Worm (Caenorhabditis elegans) whole organism, early embryonic: ENCODE data around the gene W08E12.6.
"Not testable (repeated sequence)": the region's sequence is repeated elsewhere in the genome, so short reads cannot be mapped to it uniquely, and the experiment has no call there.

Experiments used
- B0310.2 ChIP-seq: sonication (generic microtip); optimal IDR thresholded peaks from 2 replicates; lab custom pipeline; 2016; ENCODE audit warnings: mild to moderate bottlenecking, missing genetic modification characterization, missing compliant biosample characterization
- ama-1 ChIP-seq: fragments of 150-350 bp; optimal IDR thresholded peaks from 2 replicates; lab custom pipeline; 2014
- flt-1 ChIP-seq: fragments of 200-800 bp; sonication (Bioruptor generic); IDR thresholded peaks from 2 replicates; pipeline ENCODE4 v1.3.6; 2022; ENCODE audit warnings: missing genetic modification characterization, missing compliant biosample characterization
- hmg-4 ChIP-seq: fragments of 200-800 bp; sonication (Bioruptor generic); optimal IDR thresholded peaks from 2 replicates; lab custom pipeline; 2018; ENCODE audit warnings: mild to moderate bottlenecking, missing genetic modification characterization, missing compliant biosample characterization
- pes-1 ChIP-seq: fragments of 200-800 bp; sonication (Bioruptor generic); IDR thresholded peaks from 2 replicates; pipeline ENCODE4 v1.3.6; 2022; ENCODE audit warnings: missing genetic modification reagents, missing genetic modification characterization, missing compliant biosample characterization
- tbx-37 ChIP-seq: fragments of 200-800 bp; sonication (Bioruptor generic); conservative IDR thresholded peaks from 2 replicates; pipeline ENCODE4 v1.3.6; 2022; ENCODE audit warnings: missing genetic modification reagents, missing genetic modification characterization, missing compliant biosample characterization

ce11 chrIV:3331758-3332157 is 33.4 kb downstream of the W08E12.6 start, which contains the start of gene F42A6.5:
- not testable (repeated sequence) for TF ChIP-seq flt-1; pes-1 (GFP tag; lab: Robert Waterston, UW); ama-1 (lab: Kevin White, UChicago); hmg-4 (GFP tag; lab: Kevin White, UChicago); tbx-37 (GFP tag; lab: Robert Waterston, UW); B0310.2 (tag; lab: Kevin White, UChicago)
